Fruit fly (Drosophila melanogaster) whole organism, embryonic: ENCODE results near the gene PNPase.
A peak's percentile ranks its signal among the peaks of the same experiment; 100 is the strongest.

ENCODE experiments used
- Aef1 ChIP-seq: fragments of 200-800 bp; sonication (Bioruptor generic); IDR thresholded peaks from 3 replicates; pipeline ENCODE4 v1.3.6; 2022; ENCODE audit warnings: missing biosample characterization, missing genetic modification characterization
- CG11504 ChIP-seq: fragments of 200-800 bp; sonication (Bioruptor generic); optimal IDR thresholded peaks from 3 replicates; lab custom pipeline; 2019; ENCODE audit warnings: missing biosample characterization, mild to moderate bottlenecking, missing genetic modification characterization, moderate library complexity
- CG12104 ChIP-seq: fragments of 200-800 bp; sonication (Bioruptor generic); optimal IDR thresholded peaks from 3 replicates; lab custom pipeline; 2016; ENCODE audit warnings: missing biosample characterization, missing genetic modification characterization
- CG12744 ChIP-seq: fragments of 200-800 bp; sonication (Bioruptor generic); optimal IDR thresholded peaks from 2 replicates; lab custom pipeline; 2016; ENCODE audit warnings: missing biosample characterization, missing genetic modification characterization
- CG12942 ChIP-seq: fragments of 200-800 bp; sonication (Bioruptor generic); optimal IDR thresholded peaks from 3 replicates; lab custom pipeline; 2016; ENCODE audit warnings: missing biosample characterization, missing genetic modification characterization
- CG13123 ChIP-seq: fragments of 200-800 bp; sonication (Bioruptor generic); optimal IDR thresholded peaks from 2 replicates; lab custom pipeline; 2016; ENCODE audit warnings: missing biosample characterization, missing genetic modification characterization
- CG13775 ChIP-seq: fragments of 200-800 bp; sonication (Bioruptor generic); optimal IDR thresholded peaks from 3 replicates; lab custom pipeline; 2017; ENCODE audit warnings: missing biosample characterization, mild to moderate bottlenecking, missing genetic modification characterization
- CG14014 ChIP-seq: fragments of 200-800 bp; sonication (Bioruptor generic); IDR thresholded peaks from 2 replicates; pipeline ENCODE4 v1.3.6; 2022; ENCODE audit warnings: missing biosample characterization, missing genetic modification characterization
- CG14710 ChIP-seq: fragments of 200-800 bp; sonication (Bioruptor generic); optimal IDR thresholded peaks from 3 replicates; lab custom pipeline; 2019; ENCODE audit warnings: missing biosample characterization, mild to moderate bottlenecking, missing genetic modification characterization, moderate library complexity
- CG15696 ChIP-seq: fragments of 200-800 bp; sonication (Bioruptor generic); optimal IDR thresholded peaks from 2 replicates; lab custom pipeline; 2019; ENCODE audit warnings: missing biosample characterization, mild to moderate bottlenecking, missing genetic modification characterization, moderate library complexity
- CG2116 ChIP-seq: fragments of 200-800 bp; sonication (Bioruptor generic); optimal IDR thresholded peaks from 3 replicates; lab custom pipeline; 2018; ENCODE audit warnings: missing biosample characterization, mild to moderate bottlenecking, missing genetic modification characterization
- CG30020 ChIP-seq: fragments of 200-800 bp; optimal IDR thresholded peaks from 2 replicates; lab custom pipeline; 2019; ENCODE audit warnings: missing biosample characterization, mild to moderate bottlenecking, missing genetic modification characterization, moderate library complexity
- CG33557 ChIP-seq: fragments of 200-800 bp; sonication (Bioruptor generic); optimal IDR thresholded peaks from 2 replicates; lab custom pipeline; 2019; ENCODE audit warnings: missing biosample characterization, mild to moderate bottlenecking, missing genetic modification characterization, moderate library complexity
- CG3407 ChIP-seq: fragments of 200-800 bp; sonication (Bioruptor generic); optimal IDR thresholded peaks from 2 replicates; lab custom pipeline; 2018; ENCODE audit warnings: missing biosample characterization, mild to moderate bottlenecking, missing genetic modification characterization
- CG5245 ChIP-seq: fragments of 200-800 bp; sonication (Bioruptor generic); optimal IDR thresholded peaks from 3 replicates; lab custom pipeline; 2016; ENCODE audit warnings: missing biosample characterization, missing genetic modification characterization
- CG6254 ChIP-seq: fragments of 200-800 bp; sonication (Bioruptor generic); optimal IDR thresholded peaks from 3 replicates; lab custom pipeline; 2017; ENCODE audit warnings: mild to moderate bottlenecking, missing biosample characterization, missing genetic modification reagents, missing genetic modification characterization
- CG7745 ChIP-seq: fragments of 200-800 bp; sonication (Bioruptor generic); optimal IDR thresholded peaks from 2 replicates; lab custom pipeline; 2018; ENCODE audit warnings: missing biosample characterization, mild to moderate bottlenecking, missing genetic modification characterization, moderate library complexity
- CG7839 ChIP-seq: fragments of 200-800 bp; sonication (Bioruptor generic); optimal IDR thresholded peaks from 3 replicates; lab custom pipeline; 2018; ENCODE audit warnings: missing biosample characterization, mild to moderate bottlenecking, missing genetic modification characterization, moderate library complexity
- CG8089 ChIP-seq: fragments of 200-800 bp; sonication (Bioruptor generic); optimal IDR thresholded peaks from 3 replicates; lab custom pipeline; 2016; ENCODE audit warnings: missing biosample characterization, missing genetic modification characterization
- Doc3 ChIP-seq: fragments of 200-800 bp; sonication (Bioruptor generic); IDR thresholded peaks from 3 replicates; pipeline ENCODE4 v1.3.6; 2022; ENCODE audit warnings: missing biosample characterization, missing genetic modification characterization; ENCODE audit not compliant: partially characterized antibody
- ERR ChIP-seq: fragments of 200-800 bp; sonication (Bioruptor generic); optimal IDR thresholded peaks from 2 replicates; lab custom pipeline; 2016; ENCODE audit warnings: missing biosample characterization, missing genetic modification characterization
- Gug ChIP-seq: fragments of 200-800 bp; sonication (Bioruptor generic); IDR thresholded peaks from 4 replicates; pipeline ENCODE4 v1.3.6; 2022; ENCODE audit warnings: missing biosample characterization, missing genetic modification characterization
- HHEX ChIP-seq: fragments of 200-800 bp; sonication (Bioruptor generic); optimal IDR thresholded peaks from 3 replicates; lab custom pipeline; 2017; ENCODE audit warnings: missing biosample characterization, mild to moderate bottlenecking, missing genetic modification characterization, missing genetic modification reagents
- MBD-R2 ChIP-seq: fragments of 200-800 bp; sonication (Bioruptor generic); IDR thresholded peaks from 2 replicates; pipeline ENCODE4 v1.3.6; 2022; ENCODE audit warnings: missing biosample characterization, missing genetic modification characterization
- Max ChIP-seq: fragments of 200-800 bp; sonication (Bioruptor generic); optimal IDR thresholded peaks from 2 replicates; lab custom pipeline; 2016; ENCODE audit warnings: missing biosample characterization, mild to moderate bottlenecking, missing genetic modification characterization
- NK7.1 ChIP-seq: fragments of 200-800 bp; sonication (Bioruptor generic); optimal IDR thresholded peaks from 3 replicates; lab custom pipeline; 2016; ENCODE audit warnings: missing biosample characterization, missing genetic modification characterization
- Nf-YC ChIP-seq: fragments of 200-800 bp; optimal IDR thresholded peaks from 3 replicates; lab custom pipeline; 2019; ENCODE audit warnings: missing biosample characterization, mild to moderate bottlenecking, missing genetic modification characterization, moderate library complexity
- Ptx1 ChIP-seq: fragments of 200-800 bp; sonication (Bioruptor generic); IDR thresholded peaks from 2 replicates; pipeline ENCODE4 v1.3.6; 2022; ENCODE audit warnings: missing biosample characterization, missing genetic modification characterization
- Ravus ChIP-seq: fragments of 200-800 bp; sonication (Bioruptor generic); IDR thresholded peaks from 2 replicates; pipeline ENCODE4 v1.3.6; 2022; ENCODE audit warnings: missing biosample characterization, missing genetic modification characterization
- Scr ChIP-seq: fragments of 200-800 bp; sonication (Bioruptor generic); IDR thresholded peaks from 2 replicates; pipeline ENCODE4 v1.3.6; 2022; ENCODE audit warnings: missing biosample characterization, missing genetic modification characterization; ENCODE audit not compliant: partially characterized antibody
- Spps ChIP-seq: fragments of 200-800 bp; sonication (Bioruptor generic); optimal IDR thresholded peaks from 2 replicates; lab custom pipeline; 2018; ENCODE audit warnings: missing biosample characterization, mild to moderate bottlenecking, missing genetic modification characterization
- Xbp1 ChIP-seq: fragments of 200-800 bp; sonication (Bioruptor generic); optimal IDR thresholded peaks from 3 replicates; lab custom pipeline; 2016; ENCODE audit warnings: missing biosample characterization, mild to moderate bottlenecking, missing genetic modification characterization
- ara ChIP-seq: fragments of 200-800 bp; sonication (Bioruptor generic); IDR thresholded peaks from 2 replicates; pipeline ENCODE4 v1.3.6; 2022; ENCODE audit warnings: missing biosample characterization, missing genetic modification characterization
- bbx ChIP-seq: fragments of 200-800 bp; sonication (Bioruptor generic); IDR thresholded peaks from 2 replicates; pipeline ENCODE4 v1.3.6; 2022; ENCODE audit warnings: missing biosample characterization, missing genetic modification characterization; ENCODE audit not compliant: partially characterized antibody
- bowl ChIP-seq: fragments of 200-800 bp; sonication (Bioruptor generic); IDR thresholded peaks from 2 replicates; pipeline ENCODE4 v1.3.6; 2022; ENCODE audit warnings: missing biosample characterization, missing genetic modification characterization
- crc ChIP-seq: fragments of 200-800 bp; sonication (Bioruptor generic); optimal IDR thresholded peaks from 2 replicates; lab custom pipeline; 2016; ENCODE audit warnings: missing biosample characterization, missing genetic modification characterization
- croc ChIP-seq: fragments of 200-800 bp; sonication (Bioruptor generic); conservative IDR thresholded peaks from 3 replicates; pipeline ENCODE4 v1.3.6; 2022; ENCODE audit warnings: missing biosample characterization, missing genetic modification characterization
- crp ChIP-seq, 2 experiments: fragments of 200-800 bp; sonication (Bioruptor generic); optimal IDR thresholded peaks; 2 replicates in 1 of 2; 3 replicates in 1 of 2; lab custom pipeline; 2017; ENCODE audit warnings: missing biosample characterization in 2 of 2, missing genetic modification characterization in 2 of 2, mild to moderate bottlenecking in 1 of 2, moderate library complexity in 1 of 2
- dpn ChIP-seq, 2 experiments: fragments of 200-800 bp; sonication (Bioruptor generic); optimal IDR thresholded peaks; 3 replicates each; lab custom pipeline; 2016; ENCODE audit warnings: missing biosample characterization in 2 of 2, missing genetic modification characterization in 2 of 2
- en ChIP-seq: fragments of 200-800 bp; sonication (Bioruptor generic); optimal IDR thresholded peaks from 2 replicates; lab custom pipeline; 2016; ENCODE audit warnings: missing biosample characterization, missing genetic modification characterization
- fd96Cb ChIP-seq: fragments of 200-800 bp; sonication (Bioruptor generic); optimal IDR thresholded peaks from 2 replicates; lab custom pipeline; 2018; ENCODE audit warnings: missing biosample characterization, mild to moderate bottlenecking, missing genetic modification characterization, moderate library complexity
- gem ChIP-seq: fragments of 200-800 bp; sonication (Bioruptor generic); optimal IDR thresholded peaks from 2 replicates; lab custom pipeline; 2019; ENCODE audit warnings: missing biosample characterization, mild to moderate bottlenecking, missing genetic modification characterization, moderate library complexity
- ken ChIP-seq: fragments of 200-800 bp; sonication (Bioruptor generic); IDR thresholded peaks from 3 replicates; pipeline ENCODE4 v1.3.6; 2022; ENCODE audit warnings: missing biosample characterization, missing genetic modification characterization
- maf-S ChIP-seq: fragments of 200-800 bp; sonication (Bioruptor generic); optimal IDR thresholded peaks from 2 replicates; lab custom pipeline; 2016; ENCODE audit warnings: missing biosample characterization, missing genetic modification characterization
- mirr ChIP-seq: fragments of 200-800 bp; sonication (Bioruptor generic); optimal IDR thresholded peaks from 3 replicates; lab custom pipeline; 2018; ENCODE audit warnings: missing biosample characterization, mild to moderate bottlenecking, missing genetic modification characterization
- mld ChIP-seq: fragments of 200-800 bp; sonication (Bioruptor generic); IDR thresholded peaks from 3 replicates; pipeline ENCODE4 v1.3.6; 2022; ENCODE audit warnings: missing biosample characterization, missing genetic modification characterization; ENCODE audit not compliant: partially characterized antibody
- pfk ChIP-seq: fragments of 200-800 bp; sonication (Bioruptor generic); optimal IDR thresholded peaks from 2 replicates; lab custom pipeline; 2018; ENCODE audit warnings: missing biosample characterization, mild to moderate bottlenecking, missing genetic modification characterization, moderate library complexity
- ranshi ChIP-seq: fragments of 200-800 bp; sonication (Bioruptor generic); IDR thresholded peaks from 2 replicates; pipeline ENCODE4 v1.3.6; 2022; ENCODE audit warnings: missing biosample characterization, missing genetic modification characterization
- shn ChIP-seq: fragments of 200-800 bp; sonication (Bioruptor generic); optimal IDR thresholded peaks from 3 replicates; lab custom pipeline; 2016; ENCODE audit warnings: missing biosample characterization, missing genetic modification characterization
- stc ChIP-seq: fragments of 200-800 bp; sonication (Bioruptor generic); IDR thresholded peaks from 2 replicates; pipeline ENCODE4 v1.3.6; 2022; ENCODE audit warnings: missing biosample characterization, missing genetic modification characterization
- ttk ChIP-seq: fragments of 200-800 bp; sonication (Bioruptor generic); IDR thresholded peaks from 2 replicates; pipeline ENCODE4 v2.1.2; 2022; ENCODE audit warnings: missing biosample characterization, missing genetic modification characterization

The PNPase gene

DNA sequence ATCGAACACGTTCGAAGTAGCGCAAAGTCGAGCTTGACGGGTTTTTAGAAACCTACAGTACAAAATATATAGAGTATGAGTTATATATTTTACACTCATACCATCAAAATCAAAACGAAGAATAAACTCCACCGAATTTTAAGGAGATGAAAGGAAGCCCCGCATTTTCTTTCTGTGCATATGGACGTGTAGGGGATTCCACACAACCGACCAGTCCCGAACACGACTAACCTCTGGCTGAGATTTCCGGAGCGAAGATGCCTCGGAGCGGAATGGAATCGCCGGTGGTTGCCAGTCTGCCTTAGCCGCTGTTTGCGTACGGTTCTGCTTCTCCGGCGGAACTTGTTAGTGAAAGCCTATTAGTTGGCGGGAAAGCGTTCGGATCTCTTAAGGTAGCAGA is 21.1 kb downstream of the PNPase start (continued):
- TF ChIP-seq ERR (peak; percentile 96), fd96Cb (peak; percentile 96), Doc3 (GFP tag; lab: Robert Waterston, UW) (no peak), Gug (GFP tag; lab: Robert Waterston, UW) (peak; percentile 99), dpn (GFP tag; optimal IDR thresholded peaks at IDR 0.05; lab: Kevin White, UChicago) (peak; percentile 98), Scr (no peak), CG5245 (peak; percentile 92), crp (GFP tag; optimal IDR thresholded peaks at IDR 0.05; lab: Kevin White, UChicago) (peak in 1 of 2 experiments; percentile 66), ranshi (GFP tag; lab: Robert Waterston, UW) (peak; percentile 97), HHEX (GFP tag; lab: Kevin White, UChicago) (peak; percentile 97), CG11504 (tag; lab: Kevin White, UChicago) (peak; percentile 96), stc (GFP tag; lab: Robert Waterston, UW) (peak; percentile 97), CG12104 (GFP tag; lab: Kevin White, UChicago) (peak; percentile 93), CG13775 (GFP tag; lab: Kevin White, UChicago) (peak; percentile 95), CG12744 (GFP tag; lab: Kevin White, UChicago) (peak; percentile 97), shn (GFP tag; lab: Kevin White, UChicago) (peak; percentile 98), CG14710 (peak; percentile 87), mld (no peak), Aef1 (GFP tag; lab: Robert Waterston, UW) (peak; percentile 97), CG30020 (no peak), CG6254 (peak; percentile 86), ara (peak; percentile 98), crc (GFP tag; lab: Kevin White, UChicago) (peak; percentile 96), Ravus (GFP tag; lab: Robert Waterston, UW) (peak; percentile 90), Ptx1 (peak; percentile 99), Max (peak; percentile 92), CG7839 (peak; percentile 97), NK7.1 (GFP tag; lab: Kevin White, UChicago) (peak; percentile 98), ttk (GFP tag; lab: Robert Waterston, UW) (peak; percentile 97), CG33557 (GFP tag; lab: Kevin White, UChicago) (peak; percentile 71), Spps (peak; percentile 87), CG7745 (tag; lab: Kevin White, UChicago) (no peak), CG13123 (peak; percentile 88), croc (peak; percentile 98), maf-S (peak; percentile 97), pfk (no peak), CG15696 (tag; lab: Kevin White, UChicago) (peak; percentile 78), mirr (GFP tag; lab: Kevin White, UChicago) (peak; percentile 75), CG3407 (GFP tag; lab: Kevin White, UChicago) (peak; percentile 93), gem (tag; lab: Kevin White, UChicago) (peak; percentile 99), Nf-YC (tag; lab: Kevin White, UChicago) (peak; percentile 84), MBD-R2 (GFP tag; lab: Robert Waterston, UW) (peak; percentile 97), en (GFP tag; lab: Kevin White, UChicago) (peak; percentile 96), CG2116 (GFP tag; lab: Kevin White, UChicago) (peak; percentile 74), CG8089 (GFP tag; lab: Kevin White, UChicago) (peak; percentile 95), CG14014 (peak; percentile 97), bowl (GFP tag; lab: Robert Waterston, UW) (peak; percentile 89), bbx (GFP tag; lab: Robert Waterston, UW) (no peak), CG12942 (GFP tag; lab: Kevin White, UChicago) (peak; percentile 96), ken (peak; percentile 98), Xbp1 (GFP tag; lab: Kevin White, UChicago) (peak; percentile 98)
